Worm (Caenorhabditis elegans) whole organism, late embryonic: ENCODE results near the gene nmur-1.

Experiments used
- C08G9.2 ChIP-seq: sonication (generic microtip); optimal IDR thresholded peaks from 2 replicates; lab custom pipeline; 2016; ENCODE audit warnings: mild to moderate bottlenecking, missing genetic modification characterization, moderate library complexity, missing compliant biosample characterization
- C38D4.7 ChIP-seq: fragments of 200-800 bp; sonication (Bioruptor generic); optimal IDR thresholded peaks from 2 replicates; lab custom pipeline; 2018; ENCODE audit warnings: mild to moderate bottlenecking, missing genetic modification characterization, moderate library complexity, missing compliant biosample characterization
- F13H6.1 ChIP-seq: sonication (generic microtip); optimal IDR thresholded peaks from 2 replicates; lab custom pipeline; 2016; ENCODE audit warnings: missing genetic modification characterization, missing compliant biosample characterization
- K02D7.2 ChIP-seq: sonication (generic microtip); optimal IDR thresholded peaks from 2 replicates; lab custom pipeline; 2017; ENCODE audit warnings: mild to moderate bottlenecking, missing genetic modification characterization, missing compliant biosample characterization
- T23F11.4 ChIP-seq: fragments of 200-800 bp; sonication (Bioruptor generic); optimal IDR thresholded peaks from 2 replicates; lab custom pipeline; 2018; ENCODE audit warnings: mild to moderate bottlenecking, missing genetic modification characterization, missing compliant biosample characterization
- ama-1 ChIP-seq: fragments of 150-350 bp; optimal IDR thresholded peaks from 2 replicates; lab custom pipeline; 2014
- ceh-14 ChIP-seq: sonication (generic microtip); optimal IDR thresholded peaks from 2 replicates; lab custom pipeline; 2016; ENCODE audit warnings: missing genotype, missing genetic modification characterization, missing compliant biosample characterization
- ceh-18 ChIP-seq: sonication (generic microtip); optimal IDR thresholded peaks from 2 replicates; lab custom pipeline; 2016; ENCODE audit warnings: missing genetic modification characterization, missing compliant biosample characterization
- ceh-19 ChIP-seq: fragments of 200-800 bp; sonication (Bioruptor generic); optimal IDR thresholded peaks from 2 replicates; lab custom pipeline; 2018; ENCODE audit warnings: mild to moderate bottlenecking, missing genetic modification characterization, missing compliant biosample characterization
- ceh-22 ChIP-seq: sonication (generic microtip); optimal IDR thresholded peaks from 2 replicates; lab custom pipeline; 2017; ENCODE audit warnings: missing biosample characterization, missing genetic modification characterization
- ceh-31 ChIP-seq: sonication (generic microtip); optimal IDR thresholded peaks from 2 replicates; lab custom pipeline; 2016; ENCODE audit warnings: missing genetic modification characterization, missing compliant biosample characterization
- ceh-6 ChIP-seq: fragments of 200-800 bp; sonication (Bioruptor generic); optimal IDR thresholded peaks from 2 replicates; lab custom pipeline; 2018; ENCODE audit warnings: mild to moderate bottlenecking, missing genetic modification characterization, missing compliant biosample characterization
- dve-1 ChIP-seq: sonication (generic microtip); optimal IDR thresholded peaks from 2 replicates; lab custom pipeline; 2017; ENCODE audit warnings: antibody characterized with exemption, mild to moderate bottlenecking, missing genetic modification characterization, missing compliant biosample characterization
- ets-4 ChIP-seq: sonication (generic microtip); optimal IDR thresholded peaks from 2 replicates; lab custom pipeline; 2016; ENCODE audit warnings: missing genetic modification characterization, missing compliant biosample characterization
- eyg-1 ChIP-seq: sonication (generic microtip); optimal IDR thresholded peaks from 2 replicates; lab custom pipeline; 2016; ENCODE audit warnings: missing genotype, missing genetic modification characterization, missing compliant biosample characterization
- gmeb-2 ChIP-seq: sonication (generic microtip); optimal IDR thresholded peaks from 2 replicates; lab custom pipeline; 2016; ENCODE audit warnings: missing genetic modification characterization, inconsistent platforms, missing compliant biosample characterization
- hlh-15 ChIP-seq: sonication (generic microtip); optimal IDR thresholded peaks from 2 replicates; lab custom pipeline; 2016; ENCODE audit warnings: missing genetic modification characterization, missing compliant biosample characterization
- hlh-6 ChIP-seq: sonication (generic microtip); optimal IDR thresholded peaks from 2 replicates; lab custom pipeline; 2016; ENCODE audit warnings: missing genotype, missing genetic modification characterization, missing compliant biosample characterization
- lim-6 ChIP-seq: sonication (generic microtip); optimal IDR thresholded peaks from 2 replicates; lab custom pipeline; 2016; ENCODE audit warnings: missing genetic modification characterization, missing compliant biosample characterization
- lin-11 ChIP-seq: fragments of 200-800 bp; sonication (Bioruptor generic); optimal IDR thresholded peaks from 2 replicates; lab custom pipeline; 2018; ENCODE audit warnings: mild to moderate bottlenecking, missing genetic modification characterization, missing compliant biosample characterization
- nfya-1 ChIP-seq: sonication (generic microtip); optimal IDR thresholded peaks from 2 replicates; lab custom pipeline; 2017; ENCODE audit warnings: missing genetic modification characterization, mild to moderate bottlenecking, missing compliant biosample characterization, antibody characterized with exemption, moderate library complexity
- nhr-11 ChIP-seq: fragments of 150-350 bp; optimal IDR thresholded peaks from 2 replicates; lab custom pipeline; 2014; ENCODE audit warnings: missing biosample characterization, missing genetic modification characterization
- nhr-232 ChIP-seq: sonication (generic microtip); optimal IDR thresholded peaks from 2 replicates; lab custom pipeline; 2016; ENCODE audit warnings: missing genetic modification characterization, missing compliant biosample characterization
- npax-4 ChIP-seq: sonication (generic microtip); optimal IDR thresholded peaks from 2 replicates; lab custom pipeline; 2016; ENCODE audit warnings: missing genetic modification characterization, missing compliant biosample characterization
- odd-2 ChIP-seq: sonication (generic microtip); optimal IDR thresholded peaks from 2 replicates; lab custom pipeline; 2017; ENCODE audit warnings: antibody characterized with exemption, mild to moderate bottlenecking, missing genetic modification characterization, missing compliant biosample characterization
- pag-3 ChIP-seq: sonication (generic microtip); optimal IDR thresholded peaks from 2 replicates; lab custom pipeline; 2016; ENCODE audit warnings: missing compliant biosample characterization, missing genetic modification characterization, borderline replicate concordance
- pat-9 ChIP-seq: fragments of 200-800 bp; sonication (Bioruptor generic); optimal IDR thresholded peaks from 2 replicates; lab custom pipeline; 2018; ENCODE audit warnings: mild to moderate bottlenecking, missing genetic modification characterization, moderate library complexity, missing compliant biosample characterization
- pha-2 ChIP-seq: sonication (generic microtip); optimal IDR thresholded peaks from 2 replicates; lab custom pipeline; 2017; ENCODE audit warnings: mild to moderate bottlenecking, missing genetic modification characterization, missing compliant biosample characterization
- pha-4 ChIP-seq: fragments of 150-350 bp; optimal IDR thresholded peaks from 2 replicates; lab custom pipeline; 2018; ENCODE audit warnings: missing biosample characterization, missing genetic modification reagents, missing genetic modification characterization
- pros-1 ChIP-seq: fragments of 150-350 bp; optimal IDR thresholded peaks from 2 replicates; lab custom pipeline; 2014; ENCODE audit warnings: missing biosample characterization, missing genetic modification reagents, missing genetic modification characterization
- rnt-1 ChIP-seq: sonication (generic microtip); optimal IDR thresholded peaks from 2 replicates; lab custom pipeline; 2016; ENCODE audit warnings: missing genetic modification characterization, missing compliant biosample characterization
- syd-9 ChIP-seq: sonication (generic microtip); optimal IDR thresholded peaks from 2 replicates; lab custom pipeline; 2016; ENCODE audit warnings: mild to moderate bottlenecking, missing genetic modification characterization, moderate library complexity, missing compliant biosample characterization
- unc-3 ChIP-seq, 2 experiments: fragments of 200-800 bp in 1 of 2; sonication (Bioruptor generic) in 1 of 2; sonication (generic microtip) in 1 of 2; conservative IDR thresholded peaks in 1 of 2; optimal IDR thresholded peaks in 1 of 2; 2 replicates each; pipeline versions ENCODE4 v1.3.6 to Lab custom; 2016 to 2022; ENCODE audit warnings: missing compliant biosample characterization in 2 of 2, missing genetic modification characterization in 2 of 2, missing genetic modification reagents in 1 of 2
- unc-42 ChIP-seq: sonication (generic microtip); optimal IDR thresholded peaks from 2 replicates; lab custom pipeline; 2016; ENCODE audit warnings: missing genotype, missing genetic modification characterization, missing compliant biosample characterization
- unc-55 ChIP-seq: sonication (generic microtip); optimal IDR thresholded peaks from 2 replicates; lab custom pipeline; 2017; ENCODE audit warnings: missing biosample characterization, missing genetic modification reagents, missing genetic modification characterization
- unc-86 ChIP-seq: sonication (generic microtip); optimal IDR thresholded peaks from 2 replicates; lab custom pipeline; 2016; ENCODE audit warnings: missing genetic modification characterization, missing compliant biosample characterization

Gene nmur-1

ce11 chrX:9011471-9011870 is 30.7 kb downstream of the nmur-1 start:
- TF ChIP-seq syd-9 (tag; lab: Kevin White, UChicago) (no peak), T23F11.4 (GFP tag; lab: Kevin White, UChicago) (no peak), pros-1 (tag; lab: Kevin White, UChicago) (no peak), ama-1 (lab: Kevin White, UChicago) (no peak), hlh-6 (no peak), eyg-1 (tag; lab: Kevin White, UChicago) (no peak), nhr-232 (no peak), K02D7.2 (tag; lab: Kevin White, UChicago) (no peak), pha-4 (tag; lab: Kevin White, UChicago) (no peak), rnt-1 (no peak), C38D4.7 (GFP tag; lab: Kevin White, UChicago) (no peak), nfya-1 (tag; lab: Kevin White, UChicago) (no peak), F13H6.1 (tag; lab: Kevin White, UChicago) (no peak), ceh-18 (no peak), unc-3 (GFP tag; conservative IDR thresholded peaks at IDR 0.05; lab: Robert Waterston, UW) (no peak), unc-3 (tag; optimal IDR thresholded peaks at IDR 0.05; lab: Kevin White, UChicago) (no peak), npax-4 (no peak), unc-42 (tag; lab: Kevin White, UChicago) (no peak)

- TF ChIP-seq lim-6 (tag; lab: Kevin White, UChicago) (no peak), nfya-1 (tag; lab: Kevin White, UChicago) (no peak), ceh-14 (tag; lab: Kevin White, UChicago) (no peak)
Measured at ce11 chrX:9014451-9014850, 33.7 kb downstream of the nmur-1 start.

DNA sequence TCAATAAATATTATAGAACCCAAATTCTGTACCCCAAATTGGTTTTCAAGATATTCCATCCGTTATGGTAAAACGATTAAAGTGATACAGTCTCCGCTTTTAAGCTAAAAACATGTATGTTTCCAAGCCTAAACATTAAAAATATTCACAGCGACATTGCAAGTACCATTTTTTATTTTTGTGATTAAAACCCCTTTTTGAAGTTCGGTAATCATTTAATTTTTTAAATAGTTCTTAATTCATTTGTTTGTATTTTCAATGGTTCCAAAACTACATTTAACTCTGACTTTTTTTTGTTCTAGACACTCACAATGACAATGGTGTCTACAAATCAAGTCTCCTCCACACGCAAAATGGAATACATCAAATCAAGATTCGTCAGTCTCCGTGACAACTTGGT is 34.6 kb downstream of the nmur-1 start, which contains the start of gene T25B6.4:
Gene T25B6.4, plus strand, starts transcription at position 301 of the 400 bp plus-strand sequence.
- TF ChIP-seq ceh-6 (GFP tag; lab: Kevin White, UChicago) (no peak), pha-2 (tag; lab: Kevin White, UChicago) (no peak), ceh-22 (no peak), syd-9 (tag; lab: Kevin White, UChicago) (no peak), dve-1 (tag; lab: Kevin White, UChicago) (no peak), ets-4 (no peak), rnt-1 (no peak), odd-2 (tag; lab: Kevin White, UChicago) (no peak), nhr-11 (tag; lab: Kevin White, UChicago) (no peak)

- TF ChIP-seq lin-11 (tag; lab: Kevin White, UChicago) (no peak), ceh-31 (tag; lab: Kevin White, UChicago) (no peak), syd-9 (tag; lab: Kevin White, UChicago) (no peak), pat-9 (tag; lab: Kevin White, UChicago) (no peak), T23F11.4 (GFP tag; lab: Kevin White, UChicago) (no peak), unc-86 (no peak), C08G9.2 (no peak), lim-6 (tag; lab: Kevin White, UChicago) (no peak), unc-55 (no peak), gmeb-2 (tag; lab: Kevin White, UChicago) (no peak), pag-3 (tag; lab: Kevin White, UChicago) (no peak), ceh-19 (GFP tag; lab: Kevin White, UChicago) (no peak), dve-1 (tag; lab: Kevin White, UChicago) (no peak), unc-42 (tag; lab: Kevin White, UChicago) (no peak), hlh-15 (tag; lab: Kevin White, UChicago) (no peak), C38D4.7 (GFP tag; lab: Kevin White, UChicago) (no peak)
- TF ChIP-seq, all 69 proteins: peak for 0
Measured at ce11 chrX:9021645-9022044, 40.9 kb downstream of the nmur-1 start, which contains the start of gene T25B6.5. Gene T25B6.5 (minus strand): TSS chrX:9021745.
